Worm (Caenorhabditis elegans) whole organism, L2 larva: Measurements from ENCODE around the gene E02H1.1.

ENCODE experiments used
- ama-1 ChIP-seq: fragments of 150-350 bp; optimal IDR thresholded peaks from 2 replicates; lab custom pipeline; 2018; ENCODE audit warnings: inconsistent platforms
- blmp-1 ChIP-seq: sonication (generic microtip); optimal IDR thresholded peaks from 2 replicates; lab custom pipeline; 2017; ENCODE audit warnings: missing genetic modification characterization, mild to moderate bottlenecking, missing compliant biosample characterization, antibody characterized with exemption, moderate library complexity; ENCODE audit not compliant: insufficient read depth
- dmd-4 ChIP-seq: sonication (generic microtip); optimal IDR thresholded peaks from 2 replicates; lab custom pipeline; 2017; ENCODE audit warnings: missing biosample characterization, missing genetic modification characterization
- lin-39 ChIP-seq: fragments of 150-350 bp; optimal IDR thresholded peaks from 2 replicates; lab custom pipeline; 2014; ENCODE audit warnings: missing biosample characterization, missing genetic modification reagents, missing genetic modification characterization
- nhr-6 ChIP-seq: fragments of 150-350 bp; optimal IDR thresholded peaks from 2 replicates; lab custom pipeline; 2014; ENCODE audit warnings: missing biosample characterization, missing genetic modification characterization
- snpc-4 ChIP-seq: fragments of 150-350 bp; optimal IDR thresholded peaks from 2 replicates; lab custom pipeline; 2014; ENCODE audit warnings: missing biosample characterization, missing genetic modification characterization
- unc-62 ChIP-seq: fragments of 150-350 bp; optimal IDR thresholded peaks from 2 replicates; lab custom pipeline; 2014; ENCODE audit warnings: missing biosample characterization, missing genetic modification reagents, missing genetic modification characterization

ce11 chrII:9617039-9617901 is 26.3 kb upstream of the E02H1.1 start, which contains the start of gene hal-3:
- TF ChIP-seq blmp-1 (tag; lab: Kevin White, UChicago) (no peak), nhr-6 (tag; lab: Kevin White, UChicago) (no peak), ama-1 (lab: Kevin White, UChicago) (no peak), unc-62 (GFP tag; lab: Kevin White, UChicago) (no peak), snpc-4 (tag; lab: Kevin White, UChicago) (no peak), lin-39 (tag; lab: Kevin White, UChicago) (no peak), dmd-4 (tag; lab: Kevin White, UChicago) (no peak)
